Worm (Caenorhabditis elegans): Measurements from ENCODE around the gene F01D5.10.
A peak's percentile ranks its signal among the peaks of the same experiment; 100 is the strongest.

F01D5.10 gene

DNA sequence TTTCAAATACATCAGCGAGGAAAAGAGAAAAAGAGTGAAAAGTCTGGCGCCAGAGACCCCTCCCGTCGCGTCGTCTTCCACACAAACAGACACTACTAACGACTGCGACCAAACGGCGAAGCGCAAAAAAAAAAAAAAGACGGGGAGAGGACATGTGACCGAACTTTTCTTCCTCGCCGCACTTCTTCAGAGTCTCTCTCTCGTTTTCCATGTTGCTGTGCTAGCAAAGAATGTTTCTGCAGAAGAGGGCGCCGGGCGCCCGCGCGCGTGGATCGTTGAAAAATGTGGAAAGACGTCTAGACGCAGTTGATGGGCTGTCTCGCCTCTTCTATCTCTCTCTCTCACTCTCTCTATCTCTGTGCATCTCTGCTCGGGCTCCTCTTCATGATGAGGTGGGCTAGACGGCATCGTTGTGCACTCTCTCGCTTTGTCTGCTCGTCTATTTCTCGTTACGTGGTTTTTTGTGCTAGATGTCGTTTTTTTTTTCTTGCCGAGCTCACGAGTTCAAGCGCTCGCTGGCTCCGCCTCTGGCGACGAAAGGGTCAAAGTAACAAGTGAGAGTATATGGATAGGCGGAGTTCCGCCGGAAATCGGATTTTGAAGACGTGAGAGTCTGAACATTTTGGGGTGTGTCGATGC is 19.2 kb upstream of the F01D5.10 start (continued):
- peak; percentile 94 for TF ChIP-seq ceh-20 (GFP tag; IDR thresholded peaks at IDR 0.05)
- TF ChIP-seq D1046.2 (GFP tag; IDR thresholded peaks at IDR 0.05): peak; percentile 24; the same call in 1 of the 2 replicates
- peak; percentile 75 for TF ChIP-seq lin-38 (GFP tag; IDR thresholded peaks at IDR 0.05)
- peak; percentile 94 for TF ChIP-seq saeg-2 (GFP tag; IDR thresholded peaks at IDR 0.05)
- TF ChIP-seq F10B5.3 (tag; optimal IDR thresholded peaks at IDR 0.05): peak; percentile 8
- TF ChIP-seq ces-1 (GFP tag; optimal IDR thresholded peaks at IDR 0.05): no peak
- no peak for TF ChIP-seq tag-97 (GFP tag; IDR thresholded peaks at IDR 0.05)
- TF ChIP-seq Y5F2A.4 (GFP tag; optimal IDR thresholded peaks at IDR 0.05): no peak
- no peak for TF ChIP-seq zfp-3 (GFP tag; conservative IDR thresholded peaks at IDR 0.05)
- peak; percentile 78 for TF ChIP-seq lin-1 (GFP tag; IDR thresholded peaks at IDR 0.05)
- no peak for TF ChIP-seq ztf-7 (tag; optimal IDR thresholded peaks at IDR 0.05)
- peak; percentile 70 for TF ChIP-seq lin-39 (tag; optimal IDR thresholded peaks at IDR 0.05)
- peak; percentile 83 for TF ChIP-seq jun-1 (tag; optimal IDR thresholded peaks at IDR 0.05)
- TF ChIP-seq ztf-11 (tag; optimal IDR thresholded peaks at IDR 0.05): no peak
- peak; percentile 91 for TF ChIP-seq F37D6.2 (tag; optimal IDR thresholded peaks at IDR 0.05)
- peak; percentile 96 for TF ChIP-seq tra-1 (GFP tag; IDR thresholded peaks at IDR 0.05)
- peak; percentile 64 for TF ChIP-seq zfp-2 (tag; optimal IDR thresholded peaks at IDR 0.05)
- TF ChIP-seq snpc-4 (tag; optimal IDR thresholded peaks at IDR 0.05): no peak
- TF ChIP-seq aha-1 (tag): peak; percentile 84
- TF ChIP-seq nhr-111 (GFP tag; optimal IDR thresholded peaks at IDR 0.05): no peak
- no peak for TF ChIP-seq snpc-1.2 (GFP tag; IDR thresholded peaks at IDR 0.05)
- TF ChIP-seq pqm-1 (tag; optimal IDR thresholded peaks at IDR 0.05): peak; percentile 41
- TF ChIP-seq egl-27 (tag; optimal IDR thresholded peaks at IDR 0.05): peak; percentile 46
- TF ChIP-seq daf-8 (GFP tag; IDR thresholded peaks at IDR 0.05): 0 out of 2 replicates have a peak, but pooled peaks have one; percentile 40
- TF ChIP-seq daf-19 (GFP tag; conservative IDR thresholded peaks at IDR 0.05): peak; percentile 65; the same call in 1 of the 2 replicates
- TF ChIP-seq T26A8.4 (GFP tag; IDR thresholded peaks at IDR 0.05): peak; percentile 83
- TF ChIP-seq nhr-42 (GFP tag; IDR thresholded peaks at IDR 0.05): peak; percentile 89
- TF ChIP-seq duxl-1 (tag; optimal IDR thresholded peaks at IDR 0.05; ENCODE audit: poor library complexity): no peak
- TF ChIP-seq ama-1 (optimal IDR thresholded peaks at IDR 0.05): peak; percentile 21
- peak; percentile 24; the same call in 1 of the 2 replicates for TF ChIP-seq php-3 (GFP tag; IDR thresholded peaks at IDR 0.05)
- TF ChIP-seq mes-2 (tag; optimal IDR thresholded peaks at IDR 0.05; ENCODE audit: poor library complexity, severe bottlenecking): peak; percentile 56
- TF ChIP-seq pha-4 (GFP tag; IDR thresholded peaks at IDR 0.05): peak; percentile 95
- TF ChIP-seq pha-4 (tag; optimal IDR thresholded peaks at IDR 0.05): no peak
- TF ChIP-seq lir-3 (tag; optimal IDR thresholded peaks at IDR 0.05): peak; percentile 64
- peak; percentile 90 for TF ChIP-seq egl-43 (GFP tag; IDR thresholded peaks at IDR 0.05)
- TF ChIP-seq ceh-28 (tag; optimal IDR thresholded peaks at IDR 0.05): no peak
- TF ChIP-seq ceh-44 (GFP tag; IDR thresholded peaks at IDR 0.05): no peak
- TF ChIP-seq lin-15B (tag; optimal IDR thresholded peaks at IDR 0.05): no peak
- no peak for TF ChIP-seq nhr-76 (tag; optimal IDR thresholded peaks at IDR 0.05)
- TF ChIP-seq lin-29 (GFP tag; IDR thresholded peaks at IDR 0.05): peak; percentile 61
- TF ChIP-seq madf-5 (GFP tag; IDR thresholded peaks at IDR 0.05): no peak
- no peak for TF ChIP-seq nhr-237 (tag; optimal IDR thresholded peaks at IDR 0.05)
- peak; percentile 95 for TF ChIP-seq set-16 (GFP tag; IDR thresholded peaks at IDR 0.05)
- peak; percentile 96 for TF ChIP-seq ctbp-1 (GFP tag; IDR thresholded peaks at IDR 0.05)
- peak; percentile 73 for TF ChIP-seq T20F7.1 (GFP tag; optimal IDR thresholded peaks at IDR 0.05)
- peak; percentile 96 for TF ChIP-seq hmg-1.1 (GFP tag; IDR thresholded peaks at IDR 0.05)
- 0 out of 2 replicates have a peak, but pooled peaks have one; percentile 32 for TF ChIP-seq Y75B8A.6 (GFP tag; IDR thresholded peaks at IDR 0.05)
- TF ChIP-seq zip-2 (tag; optimal IDR thresholded peaks at IDR 0.05): no peak
- TF ChIP-seq mxl-2 (GFP tag; conservative IDR thresholded peaks at IDR 0.05): no peak
- no peak for TF ChIP-seq ZK546.5 (tag; optimal IDR thresholded peaks at IDR 0.05)
